Fruit fly (Drosophila melanogaster) whole organism, embryonic: ENCODE results near the gene galla-2.

Experiments used
- ATbp ChIP-seq: fragments of 200-800 bp; sonication (Bioruptor generic); optimal IDR thresholded peaks from 2 replicates; lab custom pipeline; 2017; ENCODE audit warnings: missing biosample characterization, mild to moderate bottlenecking, missing genetic modification characterization, missing genetic modification reagents
- C15 ChIP-seq: fragments of 200-800 bp; sonication (Bioruptor generic); IDR thresholded peaks from 3 replicates; pipeline ENCODE4 v1.3.6; 2022; ENCODE audit warnings: missing biosample characterization, missing genetic modification characterization
- CG10209 ChIP-seq: fragments of 200-800 bp; sonication (Bioruptor generic); optimal IDR thresholded peaks from 3 replicates; lab custom pipeline; 2017; ENCODE audit warnings: missing biosample characterization, mild to moderate bottlenecking, missing genetic modification characterization, missing genetic modification reagents
- CG11695 ChIP-seq: fragments of 200-800 bp; sonication (Bioruptor generic); IDR thresholded peaks from 3 replicates; pipeline ENCODE4 v1.3.6; 2022; ENCODE audit warnings: missing biosample characterization, missing genetic modification characterization
- CG15696 ChIP-seq: fragments of 200-800 bp; sonication (Bioruptor generic); optimal IDR thresholded peaks from 2 replicates; lab custom pipeline; 2019; ENCODE audit warnings: missing biosample characterization, mild to moderate bottlenecking, missing genetic modification characterization, moderate library complexity
- CG18619 ChIP-seq: fragments of 200-800 bp; sonication (Bioruptor generic); optimal IDR thresholded peaks from 3 replicates; lab custom pipeline; 2017; ENCODE audit warnings: missing biosample characterization, mild to moderate bottlenecking, missing genetic modification characterization
- CG2875 ChIP-seq: fragments of 200-800 bp; sonication (Bioruptor generic); optimal IDR thresholded peaks from 2 replicates; lab custom pipeline; 2017; ENCODE audit warnings: missing biosample characterization, mild to moderate bottlenecking, missing genetic modification characterization, missing genetic modification reagents
- CG2889 ChIP-seq: fragments of 200-800 bp; sonication (Bioruptor generic); IDR thresholded peaks from 3 replicates; pipeline ENCODE4 v1.3.6; 2022; ENCODE audit warnings: missing biosample characterization, missing genetic modification characterization
- CG31365 ChIP-seq: fragments of 200-800 bp; sonication (Bioruptor generic); optimal IDR thresholded peaks from 2 replicates; lab custom pipeline; 2018; ENCODE audit warnings: missing biosample characterization, mild to moderate bottlenecking, missing genetic modification characterization
- CG3838 ChIP-seq: fragments of 200-800 bp; sonication (Bioruptor generic); optimal IDR thresholded peaks from 3 replicates; lab custom pipeline; 2016; ENCODE audit warnings: missing biosample characterization, missing genetic modification characterization
- CG3847 ChIP-seq: fragments of 200-800 bp; sonication (Bioruptor generic); IDR thresholded peaks from 2 replicates; pipeline ENCODE4 v1.3.6; 2022; ENCODE audit warnings: missing biosample characterization, missing genetic modification characterization
- CG4360 ChIP-seq: fragments of 200-800 bp; sonication (Bioruptor generic); IDR thresholded peaks from 2 replicates; pipeline ENCODE4 v1.3.6; 2022; ENCODE audit warnings: missing biosample characterization, missing genetic modification characterization
- CG4424 ChIP-seq: fragments of 200-800 bp; sonication (Bioruptor generic); optimal IDR thresholded peaks from 3 replicates; lab custom pipeline; 2016; ENCODE audit warnings: missing biosample characterization, missing genetic modification characterization
- CG5953 ChIP-seq: fragments of 200-800 bp; sonication (Bioruptor generic); IDR thresholded peaks from 2 replicates; pipeline ENCODE4 v1.3.6; 2022; ENCODE audit warnings: missing biosample characterization, missing genetic modification characterization
- CG7357 ChIP-seq: fragments of 200-800 bp; sonication (Bioruptor generic); IDR thresholded peaks from 3 replicates; pipeline ENCODE4 v1.3.6; 2022; ENCODE audit warnings: missing biosample characterization, missing genetic modification characterization
- CG7839 ChIP-seq: fragments of 200-800 bp; sonication (Bioruptor generic); optimal IDR thresholded peaks from 3 replicates; lab custom pipeline; 2018; ENCODE audit warnings: missing biosample characterization, mild to moderate bottlenecking, missing genetic modification characterization, moderate library complexity
- CG7987 ChIP-seq: fragments of 200-800 bp; sonication (Bioruptor generic); optimal IDR thresholded peaks from 2 replicates; lab custom pipeline; 2018; ENCODE audit warnings: missing biosample characterization, mild to moderate bottlenecking, missing genetic modification characterization, moderate library complexity
- CG8388 ChIP-seq: fragments of 200-800 bp; sonication (Bioruptor generic); optimal IDR thresholded peaks from 2 replicates; lab custom pipeline; 2019; ENCODE audit warnings: missing biosample characterization, mild to moderate bottlenecking, missing genetic modification characterization, moderate library complexity
- Camta ChIP-seq: fragments of 200-800 bp; sonication (Bioruptor generic); optimal IDR thresholded peaks from 2 replicates; lab custom pipeline; 2016; ENCODE audit warnings: missing biosample characterization, missing genetic modification characterization
- Chrac-16 ChIP-seq: fragments of 200-800 bp; sonication (Bioruptor generic); optimal IDR thresholded peaks from 3 replicates; lab custom pipeline; 2016; ENCODE audit warnings: missing biosample characterization, missing genetic modification characterization
- CrebB ChIP-seq: fragments of 200-800 bp; sonication (Bioruptor generic); optimal IDR thresholded peaks from 3 replicates; lab custom pipeline; 2018; ENCODE audit warnings: missing biosample characterization, mild to moderate bottlenecking, missing genetic modification characterization
- D ChIP-seq, 2 experiments: fragments of 200-800 bp in 1 of 2; fragments of >200 bp in 1 of 2; sonication (Bioruptor generic) in 1 of 2; optimal IDR thresholded peaks; 2 replicates in 1 of 2; 3 replicates in 1 of 2; lab custom pipeline; 2017; ENCODE audit warnings: mild to moderate bottlenecking in 1 of 2, missing biosample characterization in 1 of 2, missing genetic modification characterization in 1 of 2, missing genetic modification reagents in 1 of 2
- Elba2 ChIP-seq: fragments of 200-800 bp; sonication (Bioruptor generic); optimal IDR thresholded peaks from 3 replicates; lab custom pipeline; 2016; ENCODE audit warnings: missing biosample characterization, missing genetic modification characterization
- Ets65A ChIP-seq: fragments of 200-800 bp; sonication (Bioruptor generic); peaks from one replicate; lab custom pipeline; 2016; ENCODE audit warnings: missing biosample characterization, missing genetic modification characterization
- Fer2 ChIP-seq: fragments of 200-800 bp; sonication (Bioruptor generic); optimal IDR thresholded peaks from 2 replicates; lab custom pipeline; 2018; ENCODE audit warnings: missing biosample characterization, mild to moderate bottlenecking, missing genetic modification characterization, moderate library complexity
- MTF-1 ChIP-seq: fragments of 200-800 bp; sonication (Bioruptor generic); optimal IDR thresholded peaks from 2 replicates; lab custom pipeline; 2018; ENCODE audit warnings: missing biosample characterization, mild to moderate bottlenecking, missing genetic modification characterization, borderline replicate concordance
- Meics ChIP-seq: fragments of 200-800 bp; sonication (Bioruptor generic); optimal IDR thresholded peaks from 2 replicates; lab custom pipeline; 2017; ENCODE audit warnings: missing biosample characterization, mild to moderate bottlenecking, missing genetic modification characterization
- Nf-YC ChIP-seq: fragments of 200-800 bp; optimal IDR thresholded peaks from 3 replicates; lab custom pipeline; 2019; ENCODE audit warnings: missing biosample characterization, mild to moderate bottlenecking, missing genetic modification characterization, moderate library complexity
- PHDP ChIP-seq: fragments of 200-800 bp; sonication (Bioruptor generic); optimal IDR thresholded peaks from 3 replicates; lab custom pipeline; 2018; ENCODE audit warnings: missing biosample characterization, mild to moderate bottlenecking, missing genetic modification characterization, moderate library complexity
- Sox100B ChIP-seq: fragments of 200-800 bp; sonication (Bioruptor generic); optimal IDR thresholded peaks from 3 replicates; lab custom pipeline; 2018; ENCODE audit warnings: missing biosample characterization, mild to moderate bottlenecking, missing genetic modification characterization
- Usf ChIP-seq: fragments of 200-800 bp; sonication (Bioruptor generic); optimal IDR thresholded peaks from 2 replicates; lab custom pipeline; 2017; ENCODE audit warnings: missing genotype, missing biosample characterization, missing genetic modification characterization
- al ChIP-seq: fragments of 200-800 bp; sonication (Bioruptor generic); IDR thresholded peaks from 2 replicates; pipeline ENCODE4 v1.3.6; 2022; ENCODE audit warnings: missing biosample characterization, missing genetic modification characterization
- ap ChIP-seq: fragments of 200-800 bp; sonication (Bioruptor generic); IDR thresholded peaks from 2 replicates; pipeline ENCODE4 v1.3.6; 2022; ENCODE audit warnings: missing biosample characterization, missing genetic modification characterization
- ase ChIP-seq: fragments of 200-800 bp; sonication (Bioruptor generic); IDR thresholded peaks from 3 replicates; pipeline ENCODE4 v1.3.6; 2022; ENCODE audit warnings: missing biosample characterization, missing genetic modification characterization
- bigmax ChIP-seq: fragments of 200-800 bp; sonication (Bioruptor generic); optimal IDR thresholded peaks from 2 replicates; lab custom pipeline; 2018; ENCODE audit warnings: missing biosample characterization, mild to moderate bottlenecking, missing genetic modification characterization
- cas ChIP-seq: fragments of 200-800 bp; sonication (Bioruptor generic); IDR thresholded peaks from 2 replicates; pipeline ENCODE4 v1.3.6; 2022; ENCODE audit warnings: missing biosample characterization, missing genetic modification characterization
- dysf ChIP-seq: fragments of 200-800 bp; sonication (Bioruptor generic); IDR thresholded peaks from 3 replicates; pipeline ENCODE4 v1.3.6; 2022; ENCODE audit warnings: missing biosample characterization, missing genetic modification characterization
- gem ChIP-seq: fragments of 200-800 bp; sonication (Bioruptor generic); optimal IDR thresholded peaks from 2 replicates; lab custom pipeline; 2019; ENCODE audit warnings: missing biosample characterization, mild to moderate bottlenecking, missing genetic modification characterization, moderate library complexity
- gsb-n ChIP-seq: fragments of 200-800 bp; sonication (Bioruptor generic); optimal IDR thresholded peaks from 3 replicates; lab custom pipeline; 2018; ENCODE audit warnings: missing biosample characterization, mild to moderate bottlenecking, missing genetic modification characterization
- gt ChIP-seq: fragments of 200-800 bp; sonication (Bioruptor generic); IDR thresholded peaks from 2 replicates; pipeline ENCODE4 v1.3.6; 2022; ENCODE audit warnings: missing biosample characterization, missing genetic modification characterization
- insv ChIP-seq, 2 experiments: fragments of 200-800 bp; sonication (Bioruptor generic); optimal IDR thresholded peaks; 3 replicates each; lab custom pipeline; 2016 to 2018; ENCODE audit warnings: missing biosample characterization in 2 of 2, missing genetic modification characterization in 2 of 2
- lilli ChIP-seq: fragments of 200-800 bp; sonication (Bioruptor generic); optimal IDR thresholded peaks from 3 replicates; lab custom pipeline; 2016; ENCODE audit warnings: missing biosample characterization, missing genetic modification characterization
- nau ChIP-seq: fragments of 200-800 bp; sonication (Bioruptor generic); optimal IDR thresholded peaks from 3 replicates; lab custom pipeline; 2017; ENCODE audit warnings: missing biosample characterization, mild to moderate bottlenecking, missing genetic modification characterization, missing genetic modification reagents
- nom ChIP-seq: fragments of 200-800 bp; sonication (Bioruptor generic); optimal IDR thresholded peaks from 2 replicates; lab custom pipeline; 2017; ENCODE audit warnings: missing biosample characterization, missing genetic modification characterization, mild to moderate bottlenecking, moderate library complexity, missing genetic modification reagents
- pb ChIP-seq: fragments of 200-800 bp; sonication (Bioruptor generic); optimal IDR thresholded peaks from 3 replicates; lab custom pipeline; 2016; ENCODE audit warnings: missing biosample characterization, missing genetic modification characterization
- seq ChIP-seq: fragments of 200-800 bp; sonication (Bioruptor generic); IDR thresholded peaks from 2 replicates; pipeline ENCODE4 v1.3.6; 2022; ENCODE audit warnings: missing biosample characterization, missing genetic modification characterization
- sisA ChIP-seq: fragments of 200-800 bp; sonication (Bioruptor generic); IDR thresholded peaks from 2 replicates; pipeline ENCODE4 v1.3.6; 2022; ENCODE audit warnings: missing biosample characterization, missing genetic modification characterization
- ssp ChIP-seq: fragments of 200-800 bp; sonication (Bioruptor generic); IDR thresholded peaks from 2 replicates; pipeline ENCODE4 v1.3.6; 2022; ENCODE audit warnings: missing biosample characterization, missing genetic modification characterization
- ttk ChIP-seq: fragments of 200-800 bp; sonication (Bioruptor generic); IDR thresholded peaks from 2 replicates; pipeline ENCODE4 v2.1.2; 2022; ENCODE audit warnings: missing biosample characterization, missing genetic modification characterization
- zfh2 ChIP-seq: fragments of 200-800 bp; sonication (Bioruptor generic); optimal IDR thresholded peaks from 2 replicates; lab custom pipeline; 2016; ENCODE audit warnings: missing biosample characterization, missing genetic modification characterization

galla-2 gene

dm6 chr3L:10893156-10893784 lies 10.6 kb downstream of the galla-2 start (continued):
- TF ChIP-seq CG2875 (GFP tag; lab: Kevin White, UChicago) (peak; percentile 7), seq (GFP tag; lab: Robert Waterston, UW) (no peak), CG18619 (GFP tag; lab: Kevin White, UChicago) (peak; percentile 39), CG4360 (GFP tag; lab: Robert Waterston, UW) (no peak), Nf-YC (tag; lab: Kevin White, UChicago) (peak; percentile 62), Meics (GFP tag; lab: Kevin White, UChicago) (peak; percentile 61), gem (peak; percentile 81), D (optimal IDR thresholded peaks at IDR 0.05; lab: Kevin White, UChicago) (no peak), D (GFP tag; optimal IDR thresholded peaks at IDR 0.05; lab: Kevin White, UChicago) (peak; percentile 39), lilli (no peak), zfh2 (no peak), CG7839 (tag; lab: Kevin White, UChicago) (peak; percentile 76), CG8388 (GFP tag; lab: Kevin White, UChicago) (peak; percentile 45), CG2889 (GFP tag; lab: Robert Waterston, UW) (no peak), CG7357 (GFP tag; lab: Robert Waterston, UW) (no peak), gsb-n (peak; percentile 65), PHDP (tag; lab: Kevin White, UChicago) (peak; percentile 55), Sox100B (GFP tag; lab: Kevin White, UChicago) (peak; percentile 79), Fer2 (tag; lab: Kevin White, UChicago) (no peak), ATbp (GFP tag; lab: Kevin White, UChicago) (peak; percentile 44), ssp (GFP tag; lab: Robert Waterston, UW) (no peak), CG5953 (GFP tag; lab: Robert Waterston, UW) (no peak), CG3847 (GFP tag; lab: Robert Waterston, UW) (0 out of 2 replicates have a peak, but pooled peaks have one; percentile 18), pb (GFP tag; lab: Kevin White, UChicago) (no peak), C15 (GFP tag; lab: Robert Waterston, UW) (no peak), Ets65A (GFP tag; lab: Kevin White, UChicago) (peak; percentile 34), CrebB (tag; lab: Kevin White, UChicago) (no peak), CG31365 (no peak), CG10209 (GFP tag; lab: Kevin White, UChicago) (peak; percentile 45), bigmax (GFP tag; lab: Kevin White, UChicago) (no peak), al (GFP tag; lab: Robert Waterston, UW) (peak; percentile 39; the same call in 1 of the 2 replicates), insv (GFP tag; optimal IDR thresholded peaks at IDR 0.05; lab: Kevin White, UChicago) (no peak), ttk (GFP tag; lab: Robert Waterston, UW) (0 out of 2 replicates have a peak, but pooled peaks have one; percentile 12), ase (GFP tag; lab: Robert Waterston, UW) (no peak), dysf (peak; percentile 39; the same call in 1 of the 3 replicates), Usf (GFP tag; lab: Kevin White, UChicago) (no peak), MTF-1 (GFP tag; lab: Kevin White, UChicago) (no peak), CG3838 (GFP tag; lab: Kevin White, UChicago) (no peak), cas (GFP tag; lab: Robert Waterston, UW) (no peak), ap (GFP tag; lab: Robert Waterston, UW) (no peak), Camta (no peak), nom (GFP tag; lab: Kevin White, UChicago) (no peak), sisA (GFP tag; lab: Robert Waterston, UW) (no peak), nau (GFP tag; lab: Kevin White, UChicago) (no peak), CG15696 (tag; lab: Kevin White, UChicago) (peak; percentile 16), CG11695 (GFP tag; lab: Robert Waterston, UW) (peak; percentile 43; the same call in 1 of the 3 replicates), CG4424 (GFP tag; lab: Kevin White, UChicago) (peak; percentile 16), gt (no peak), CG7987 (GFP tag; lab: Kevin White, UChicago) (no peak), Chrac-16 (GFP tag; lab: Kevin White, UChicago) (no peak), Elba2 (GFP tag; lab: Kevin White, UChicago) (no peak)
